Worm (Caenorhabditis elegans) whole organism, young adult: ENCODE results near the gene snrp-200.

ENCODE experiments used
- ekl-4 ChIP-seq: fragments of 200-800 bp; sonication (Bioruptor generic); IDR thresholded peaks from 2 replicates; pipeline ENCODE4 v1.3.6; 2022; ENCODE audit warnings: missing genetic modification reagents, missing genetic modification characterization, missing compliant biosample characterization
- madf-8 ChIP-seq: fragments of 200-800 bp; sonication (Bioruptor generic); conservative IDR thresholded peaks from 2 replicates; pipeline ENCODE4 v1.3.6; 2022; ENCODE audit warnings: missing genetic modification reagents, missing genetic modification characterization, missing compliant biosample characterization
- mel-28 ChIP-seq: sonication (generic microtip); optimal IDR thresholded peaks from 2 replicates; lab custom pipeline; 2016; ENCODE audit warnings: borderline replicate concordance, mild to moderate bottlenecking, missing genetic modification characterization, missing compliant biosample characterization
- mxl-1 ChIP-seq: sonication (generic microtip); optimal IDR thresholded peaks from 2 replicates; lab custom pipeline; 2016; ENCODE audit warnings: missing genetic modification characterization, missing compliant biosample characterization

ce11 chrII:12739306-12739705 lies 2.6 kb upstream of the snrp-200 start:
- no peak for TF ChIP-seq mel-28 (tag; lab: Kevin White, UChicago)
- TF ChIP-seq ekl-4: peak; percentile 61
- no peak for TF ChIP-seq mxl-1 (tag; lab: Kevin White, UChicago)
- TF ChIP-seq madf-8 (GFP tag; lab: Robert Waterston, UW): peak; percentile 94
